Worm (Caenorhabditis elegans): ENCODE data around the gene Y54G2A.49.

Y54G2A.49 gene

ce11 chrIV:2841260-2841659, 11.8 kb downstream of the Y54G2A.49 start, which contains the start of gene clec-83:
clec-83 (minus strand) TSS chrIV:2841472.
- no peak for TF ChIP-seq mxl-3 (GFP tag; optimal IDR thresholded peaks at IDR 0.05)
- no peak for TF ChIP-seq jun-1 (tag; optimal IDR thresholded peaks at IDR 0.05)
- no peak for TF ChIP-seq F26F4.8 (GFP tag; conservative IDR thresholded peaks at IDR 0.05)
- no peak for TF ChIP-seq lin-29 (GFP tag; IDR thresholded peaks at IDR 0.05)
- TF ChIP-seq set-16 (GFP tag; IDR thresholded peaks at IDR 0.05): no peak
- no peak for TF ChIP-seq daf-8 (GFP tag; IDR thresholded peaks at IDR 0.05)
- TF ChIP-seq spr-1 (tag; optimal IDR thresholded peaks at IDR 0.05): no peak
- TF ChIP-seq skn-1 (tag; optimal IDR thresholded peaks at IDR 0.05): no peak
- no peak for TF ChIP-seq ces-1 (GFP tag; optimal IDR thresholded peaks at IDR 0.05)
- TF ChIP-seq madf-5 (GFP tag; IDR thresholded peaks at IDR 0.05): no peak
- no peak for TF ChIP-seq ceh-28 (tag; optimal IDR thresholded peaks at IDR 0.05)
- no peak for TF ChIP-seq ztf-7 (tag; optimal IDR thresholded peaks at IDR 0.05)
- TF ChIP-seq lin-38 (GFP tag; IDR thresholded peaks at IDR 0.05): no peak
- peak; percentile 55 for TF ChIP-seq dmd-6 (GFP tag; IDR thresholded peaks at IDR 0.05)
- no peak for TF ChIP-seq ceh-44 (GFP tag; IDR thresholded peaks at IDR 0.05)
- TF ChIP-seq pqm-1 (tag; optimal IDR thresholded peaks at IDR 0.05): peak; percentile 58
- TF ChIP-seq R02D3.7 (tag; optimal IDR thresholded peaks at IDR 0.05): no peak
- TF ChIP-seq daf-16 (GFP tag; optimal IDR thresholded peaks at IDR 0.05): no peak
- peak; percentile 45 for TF ChIP-seq daf-16 (tag; optimal IDR thresholded peaks at IDR 0.05)
- peak; percentile 37; the same call in 1 of the 2 replicates for TF ChIP-seq php-3 (GFP tag; IDR thresholded peaks at IDR 0.05)
- TF ChIP-seq zip-11 (GFP tag; IDR thresholded peaks at IDR 0.05): no peak
- no peak for TF ChIP-seq attf-4 (tag; optimal IDR thresholded peaks at IDR 0.05)
- no peak for TF ChIP-seq ceh-20 (GFP tag; IDR thresholded peaks at IDR 0.05)
- no peak for TF ChIP-seq unc-130 (GFP tag; optimal IDR thresholded peaks at IDR 0.05)
- no peak for TF ChIP-seq nhr-42 (GFP tag; IDR thresholded peaks at IDR 0.05)
- no peak for TF ChIP-seq ctbp-1 (GFP tag; IDR thresholded peaks at IDR 0.05)
- TF ChIP-seq pha-4 (GFP tag; IDR thresholded peaks at IDR 0.05): no peak
- TF ChIP-seq pha-4 (tag; optimal IDR thresholded peaks at IDR 0.05): no peak
- no peak for TF ChIP-seq mxl-2 (GFP tag; conservative IDR thresholded peaks at IDR 0.05)
- no peak for TF ChIP-seq lin-39 (tag; optimal IDR thresholded peaks at IDR 0.05)
- no peak for TF ChIP-seq zfp-3 (GFP tag; conservative IDR thresholded peaks at IDR 0.05)
- no peak for TF ChIP-seq tag-97 (GFP tag; IDR thresholded peaks at IDR 0.05)
- no peak for TF ChIP-seq nhr-6 (tag; optimal IDR thresholded peaks at IDR 0.05)
- TF ChIP-seq hlh-11 (tag; optimal IDR thresholded peaks at IDR 0.05): peak; percentile 11
- no peak for TF ChIP-seq ama-1 (optimal IDR thresholded peaks at IDR 0.05)
- TF ChIP-seq hmg-1.1 (GFP tag; IDR thresholded peaks at IDR 0.05): no peak
- no peak for TF ChIP-seq nhr-11 (tag; optimal IDR thresholded peaks at IDR 0.05)
- TF ChIP-seq unc-39 (tag; optimal IDR thresholded peaks at IDR 0.05): no peak
- peak; percentile 19 for TF ChIP-seq nhr-77 (tag; optimal IDR thresholded peaks at IDR 0.05)
- no peak for TF ChIP-seq ZK337.2 (GFP tag; IDR thresholded peaks at IDR 0.05)
- TF ChIP-seq nhr-41 (GFP tag; IDR thresholded peaks at IDR 0.05): no peak
- TF ChIP-seq lir-3 (tag; optimal IDR thresholded peaks at IDR 0.05): no peak
- no peak for TF ChIP-seq fos-1 (tag; optimal IDR thresholded peaks at IDR 0.05)
- no peak for TF ChIP-seq nhr-48 (tag; optimal IDR thresholded peaks at IDR 0.05)
- peak; percentile 29 for TF ChIP-seq dve-1 (tag; optimal IDR thresholded peaks at IDR 0.05; ENCODE audit: insufficient read depth)
- TF ChIP-seq zfp-2 (tag; optimal IDR thresholded peaks at IDR 0.05): no peak
- TF ChIP-seq nhr-28 (tag; optimal IDR thresholded peaks at IDR 0.05): peak; percentile 82
- no peak for TF ChIP-seq Y48G9A.11 (GFP tag; IDR thresholded peaks at IDR 0.05)
- TF ChIP-seq arid-1 (GFP tag; conservative IDR thresholded peaks at IDR 0.05): no peak
- TF ChIP-seq T20F7.1 (GFP tag; optimal IDR thresholded peaks at IDR 0.05): no peak
- no peak for TF ChIP-seq duxl-1 (tag; optimal IDR thresholded peaks at IDR 0.05; ENCODE audit: poor library complexity)
- TF ChIP-seq nhr-10 (tag; optimal IDR thresholded peaks at IDR 0.05): no peak
- TF ChIP-seq lin-13 (GFP tag; optimal IDR thresholded peaks at IDR 0.05): no peak
- TF ChIP-seq fkh-10 (GFP tag; optimal IDR thresholded peaks at IDR 0.05): no peak

Measured in whole organism, L4 larva.